Worm (Caenorhabditis elegans): ENCODE measurements around the gene F58H1.2.

DNA sequence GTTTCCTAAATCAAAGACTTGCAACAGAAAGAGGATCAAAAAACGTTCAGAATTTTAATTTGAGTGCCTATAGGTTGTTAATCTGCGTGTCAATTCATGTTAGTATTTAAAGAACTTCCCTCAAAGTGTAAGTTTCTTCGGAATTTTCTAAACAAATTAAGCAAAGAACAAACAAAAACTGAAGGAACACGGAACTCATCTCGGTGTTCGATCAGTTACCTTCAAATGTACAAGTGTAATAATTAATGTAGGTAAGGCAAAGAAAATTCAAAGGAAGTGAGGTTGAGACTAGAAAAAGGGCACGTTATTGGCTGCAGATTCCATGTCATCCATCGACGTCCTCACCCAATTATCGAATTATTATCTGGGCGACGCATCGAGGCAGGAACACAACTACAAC lies 34.9 kb upstream of the F58H1.2 start, which contains the start of gene K12G11.6:
- TF ChIP-seq fos-1 (tag; optimal IDR thresholded peaks at IDR 0.05), result no peak
- TF ChIP-seq zag-1 (tag; optimal IDR thresholded peaks at IDR 0.05), result no peak
- TF ChIP-seq daf-12 (tag; optimal IDR thresholded peaks at IDR 0.05), result no peak
- TF ChIP-seq pqm-1 (tag; optimal IDR thresholded peaks at IDR 0.05), result no peak
- no peak for TF ChIP-seq nhr-12 (tag; optimal IDR thresholded peaks at IDR 0.05)
- TF ChIP-seq egl-5 (tag; optimal IDR thresholded peaks at IDR 0.05), result no peak
- no peak for TF ChIP-seq pha-4 (tag; optimal IDR thresholded peaks at IDR 0.05)
- no peak for TF ChIP-seq nhr-11 (tag; optimal IDR thresholded peaks at IDR 0.05)
- TF ChIP-seq nhr-77 (tag; optimal IDR thresholded peaks at IDR 0.05), result no peak

Data from whole organism, L3 larva.